Fruit fly (Drosophila melanogaster): ENCODE results near the gene CG42354.

CG42354 gene

dm6 chrX:16140603-16141002, 35.9 kb upstream of the CG42354 start (continued):
- no peak for TF ChIP-seq CG9609 (GFP tag; optimal IDR thresholded peaks at IDR 0.05)
- no peak for TF ChIP-seq pho (GFP tag; optimal IDR thresholded peaks at IDR 0.05)
- TF ChIP-seq Dref (GFP tag; IDR thresholded peaks at IDR 0.05) = no peak
- peak; percentile 53 for TF ChIP-seq Spps (tag; optimal IDR thresholded peaks at IDR 0.05)
- no peak for TF ChIP-seq Dp (GFP tag; optimal IDR thresholded peaks at IDR 0.05)
- TF ChIP-seq CG3281 (GFP tag; optimal IDR thresholded peaks at IDR 0.05) = peak; percentile 67
- peak; percentile 48 for TF ChIP-seq zen (tag; optimal IDR thresholded peaks at IDR 0.05)
- no peak for TF ChIP-seq CG32767 (GFP tag; IDR thresholded peaks at IDR 0.05)
- no peak for TF ChIP-seq Doc2 (GFP tag; IDR thresholded peaks at IDR 0.05)
- TF ChIP-seq kni (GFP tag; optimal IDR thresholded peaks at IDR 0.05) = peak; percentile 0
- peak; percentile 75 for TF ChIP-seq CG11696 (GFP tag; IDR thresholded peaks at IDR 0.05)
- TF ChIP-seq CG8359 (GFP tag; optimal IDR thresholded peaks at IDR 0.05; ENCODE audit: borderline replicate concordance) = peak; percentile 49
- TF ChIP-seq so (GFP tag; IDR thresholded peaks at IDR 0.05) = peak; percentile 32; the same call in 1 of the 3 replicates
- peak; percentile 76 for TF ChIP-seq CG8388 (GFP tag; optimal IDR thresholded peaks at IDR 0.05)
- no peak for TF ChIP-seq CG11560 (tag; IDR thresholded peaks at IDR 0.05)
- TF ChIP-seq CG32532 (GFP tag; IDR thresholded peaks at IDR 0.05) = no peak
- TF ChIP-seq slp2 (GFP tag; optimal IDR thresholded peaks at IDR 0.05) = peak; percentile 18
- TF ChIP-seq CG5245 (GFP tag; optimal IDR thresholded peaks at IDR 0.05) = peak; percentile 1
- TF ChIP-seq fu2 (GFP tag; optimal IDR thresholded peaks at IDR 0.05) = no peak
- TF ChIP-seq CG8765 (GFP tag; IDR thresholded peaks at IDR 0.05) = no peak
- TF ChIP-seq grau (tag; optimal IDR thresholded peaks at IDR 0.05) = peak; percentile 71
- no peak for TF ChIP-seq CG5953 (GFP tag; IDR thresholded peaks at IDR 0.05)
- no peak for TF ChIP-seq bigmax (GFP tag; optimal IDR thresholded peaks at IDR 0.05)
- TF ChIP-seq CG12659 (GFP tag; optimal IDR thresholded peaks at IDR 0.05) = peak; percentile 64
- TF ChIP-seq eve (GFP tag; optimal IDR thresholded peaks at IDR 0.05) = peak in 1 of 2 experiments; percentile 90
- peak; percentile 80 for TF ChIP-seq CG13424 (tag; optimal IDR thresholded peaks at IDR 0.05)
- 0 out of 2 replicates have a peak, but pooled peaks have one; percentile 20 for TF ChIP-seq CG4730 (GFP tag; IDR thresholded peaks at IDR 0.05)
- no peak for TF ChIP-seq sima (GFP tag; optimal IDR thresholded peaks at IDR 0.05)
- TF ChIP-seq Ptx1 (GFP tag; IDR thresholded peaks at IDR 0.05) = peak; percentile 46
- no peak for TF ChIP-seq CG11085 (GFP tag; IDR thresholded peaks at IDR 0.05)
- 0 out of 2 replicates have a peak, but pooled peaks have one; percentile 16 for TF ChIP-seq Rfx (GFP tag; IDR thresholded peaks at IDR 0.05)
- TF ChIP-seq CG30403 (GFP tag; optimal IDR thresholded peaks at IDR 0.05) = peak; percentile 72
- peak in 1 of 2 experiments; percentile 78 for TF ChIP-seq Hr51 (GFP tag; optimal IDR thresholded peaks at IDR 0.05)
- peak; percentile 64 for TF ChIP-seq CG2202 (tag; optimal IDR thresholded peaks at IDR 0.05)
- no peak for TF ChIP-seq C15 (GFP tag; IDR thresholded peaks at IDR 0.05)
- TF ChIP-seq wek (GFP tag; optimal IDR thresholded peaks at IDR 0.05) = no peak
- no peak for TF ChIP-seq rib (GFP tag; IDR thresholded peaks at IDR 0.05)
- no peak for TF ChIP-seq Awh (GFP tag; IDR thresholded peaks at IDR 0.05)
- TF ChIP-seq danr (GFP tag; IDR thresholded peaks at IDR 0.05) = no peak
- no peak for TF ChIP-seq sim (GFP tag; IDR thresholded peaks at IDR 0.05)
- peak; percentile 65 for TF ChIP-seq nau (GFP tag; optimal IDR thresholded peaks at IDR 0.05)
- TF ChIP-seq mld (GFP tag; IDR thresholded peaks at IDR 0.05; ENCODE audit: partially characterized antibody) = no peak
- TF ChIP-seq dpn (GFP tag; optimal IDR thresholded peaks at IDR 0.05) = peak; percentile 20 to 60
- TF ChIP-seq ac (GFP tag; optimal IDR thresholded peaks at IDR 0.05) = no peak
- TF ChIP-seq crol (GFP tag; IDR thresholded peaks at IDR 0.05) = no peak
- TF ChIP-seq yki (optimal IDR thresholded peaks at IDR 0.05) = no peak
- peak; percentile 2 for TF ChIP-seq CG2116 (GFP tag; optimal IDR thresholded peaks at IDR 0.05)
- peak; percentile 69 for TF ChIP-seq BtbVII (GFP tag; optimal IDR thresholded peaks at IDR 0.05)
- peak; percentile 26 for TF ChIP-seq caup (GFP tag; optimal IDR thresholded peaks at IDR 0.05; ENCODE audit: severe bottlenecking)
- TF ChIP-seq CG6654 (GFP tag; optimal IDR thresholded peaks at IDR 0.05) = peak; percentile 46
- TF ChIP-seq Nf-YB (GFP tag; optimal IDR thresholded peaks at IDR 0.05) = peak; percentile 72
- peak; percentile 48 for TF ChIP-seq ssp (GFP tag; IDR thresholded peaks at IDR 0.05)
